Worm (Caenorhabditis elegans): ENCODE measurements around the gene C24H10.4.

C24H10.4 gene

ce11 chrX:5063750-5064652 is 4.9 kb upstream of the C24H10.4 start, which contains the start of gene C24H10.2 (continued):
- TF ChIP-seq aly-2 (tag; optimal IDR thresholded peaks at IDR 0.05) (no peak), skn-1 (tag; optimal IDR thresholded peaks at IDR 0.05) (no peak), ceh-9 (tag; optimal IDR thresholded peaks at IDR 0.05) (no peak), daf-12 (tag; optimal IDR thresholded peaks at IDR 0.05) (no peak), mdl-1 (tag; optimal IDR thresholded peaks at IDR 0.05) (no peak), lsy-12 (tag; optimal IDR thresholded peaks at IDR 0.05) (no peak), nhr-28 (tag; optimal IDR thresholded peaks at IDR 0.05) (no peak), pqm-1 (tag; optimal IDR thresholded peaks at IDR 0.05) (peak; percentile 22), nhr-23 (tag; optimal IDR thresholded peaks at IDR 0.05) (no peak), ztf-11 (tag; optimal IDR thresholded peaks at IDR 0.05) (no peak), ceh-82 (tag; optimal IDR thresholded peaks at IDR 0.05) (no peak), eor-1 (tag; optimal IDR thresholded peaks at IDR 0.05) (no peak), pha-4 (tag; optimal IDR thresholded peaks at IDR 0.05) (peak; percentile 51), hmg-11 (tag; optimal IDR thresholded peaks at IDR 0.05) (peak; percentile 69), jun-1 (tag; optimal IDR thresholded peaks at IDR 0.05) (no peak)

ce11 chrX:5061763-5062162 is 2.7 kb upstream of the C24H10.4 start:
- TF ChIP-seq nhr-23 (tag; optimal IDR thresholded peaks at IDR 0.05) (peak; percentile 55), elt-1 (tag; optimal IDR thresholded peaks at IDR 0.05) (peak; percentile 93), ceh-9 (tag; optimal IDR thresholded peaks at IDR 0.05) (no peak), nhr-25 (tag; optimal IDR thresholded peaks at IDR 0.05) (peak; percentile 38), hmg-11 (tag; optimal IDR thresholded peaks at IDR 0.05) (no peak)

- TF ChIP-seq nhr-25 (tag; optimal IDR thresholded peaks at IDR 0.05): peak; percentile 59
- TF ChIP-seq elt-3 (tag; optimal IDR thresholded peaks at IDR 0.05): peak in 1 of 3 experiments; percentile 26
- no peak for TF ChIP-seq lin-15B (tag; optimal IDR thresholded peaks at IDR 0.05)
Observed at ce11 chrX:5060756-5061155, 1.7 kb upstream of the C24H10.4 start, which contains the start of gene C24H10.3. TSS of gene C24H10.3 (plus strand) at chrX:5061056.

- peak; percentile 28 for TF ChIP-seq nhr-43 (tag; optimal IDR thresholded peaks at IDR 0.05; ENCODE audit: poor library complexity, severe bottlenecking)
Observed at ce11 chrX:5056199-5056598, 2.9 kb downstream of the C24H10.4 start.

- peak; percentile 45 for TF ChIP-seq nhr-23 (tag; optimal IDR thresholded peaks at IDR 0.05)
- TF ChIP-seq fkh-10 (GFP tag; optimal IDR thresholded peaks at IDR 0.05): no peak
Observed at ce11 chrX:5043887-5044286, 15.2 kb downstream of the C24H10.4 start, which contains the start of gene Y64H9A.2. TSS of gene Y64H9A.2 (plus strand) at chrX:5043976.

ce11 chrX:5040038-5040437 is 19.0 kb downstream of the C24H10.4 start:
- no peak for TF ChIP-seq nhr-67 (tag; optimal IDR thresholded peaks at IDR 0.05)
- TF ChIP-seq jun-1 (tag; optimal IDR thresholded peaks at IDR 0.05): no peak
- no peak for TF ChIP-seq nhr-28 (tag; optimal IDR thresholded peaks at IDR 0.05)

- TF ChIP-seq fkh-10 (GFP tag; optimal IDR thresholded peaks at IDR 0.05) (no peak), skn-1 (tag; optimal IDR thresholded peaks at IDR 0.05) (no peak), nhr-25 (tag; optimal IDR thresholded peaks at IDR 0.05) (no peak), elt-2 (tag; optimal IDR thresholded peaks at IDR 0.05) (no peak), ZK546.5 (tag; optimal IDR thresholded peaks at IDR 0.05) (no peak), nhr-43 (tag; optimal IDR thresholded peaks at IDR 0.05; ENCODE audit: poor library complexity, severe bottlenecking) (no peak), nhr-12 (tag; optimal IDR thresholded peaks at IDR 0.05) (no peak), nhr-76 (tag; optimal IDR thresholded peaks at IDR 0.05) (no peak), elt-1 (tag; optimal IDR thresholded peaks at IDR 0.05) (no peak)
Observed at ce11 chrX:5038812-5039211, 20.3 kb downstream of the C24H10.4 start.

- TF ChIP-seq nhr-77 (tag; optimal IDR thresholded peaks at IDR 0.05): no peak
- no peak for TF ChIP-seq egl-5 (tag; optimal IDR thresholded peaks at IDR 0.05)
- TF ChIP-seq nhr-12 (tag; optimal IDR thresholded peaks at IDR 0.05): no peak
- TF ChIP-seq jun-1 (tag; optimal IDR thresholded peaks at IDR 0.05): no peak
- TF ChIP-seq elt-2 (tag; optimal IDR thresholded peaks at IDR 0.05): peak; percentile 23
- TF ChIP-seq ZK546.5 (tag; optimal IDR thresholded peaks at IDR 0.05): no peak
- TF ChIP-seq ceh-16 (tag; optimal IDR thresholded peaks at IDR 0.05): no peak
Observed at ce11 chrX:5037673-5038072, 21.4 kb downstream of the C24H10.4 start, which contains the start of gene ZC449.5. TSS of gene ZC449.5 (minus strand) at chrX:5037773.
